Worm (Caenorhabditis elegans): ENCODE results near the gene ZK637.14.
A peak's percentile ranks its signal among the peaks of the same experiment; 100 is the strongest.

ZK637.14 gene

ce11 chrIII:8865294-8865766, 23.6 kb downstream of the ZK637.14 start (continued):
- TF ChIP-seq unc-55 (GFP tag; optimal IDR thresholded peaks at IDR 0.05) = no peak

- TF ChIP-seq fos-1 (tag; optimal IDR thresholded peaks at IDR 0.05) (no peak), ztf-1 (GFP tag; conservative IDR thresholded peaks at IDR 0.05) (no peak), sma-9 (GFP tag; optimal IDR thresholded peaks at IDR 0.05) (no peak), sma-9 (tag; optimal IDR thresholded peaks at IDR 0.05) (no peak), ceh-16 (tag; optimal IDR thresholded peaks at IDR 0.05) (no peak), elt-3 (tag; optimal IDR thresholded peaks at IDR 0.05) (no peak), nhr-25 (tag; optimal IDR thresholded peaks at IDR 0.05) (no peak), lsy-2 (tag; optimal IDR thresholded peaks at IDR 0.05) (no peak), nhr-12 (tag; optimal IDR thresholded peaks at IDR 0.05) (no peak), ZK546.5 (tag; optimal IDR thresholded peaks at IDR 0.05) (no peak), nhr-23 (tag; optimal IDR thresholded peaks at IDR 0.05) (no peak), mdl-1 (tag; optimal IDR thresholded peaks at IDR 0.05) (no peak), gmeb-1 (tag; optimal IDR thresholded peaks at IDR 0.05) (no peak), lin-13 (GFP tag; optimal IDR thresholded peaks at IDR 0.05) (no peak), sem-4 (tag; optimal IDR thresholded peaks at IDR 0.05) (no peak), nhr-21 (tag; optimal IDR thresholded peaks at IDR 0.05) (no peak), unc-39 (tag; optimal IDR thresholded peaks at IDR 0.05) (no peak), mab-5 (tag; optimal IDR thresholded peaks at IDR 0.05) (no peak), ceh-82 (tag; optimal IDR thresholded peaks at IDR 0.05) (no peak), nhr-6 (tag; optimal IDR thresholded peaks at IDR 0.05) (no peak)
Observed at ce11 chrIII:8858482-8858881, 30.5 kb downstream of the ZK637.14 start.

ce11 chrIII:8851961-8852360, 37.0 kb downstream of the ZK637.14 start, which contains the start of gene plg-1:
TSS of gene plg-1 (plus strand) at chrIII:8852261.
- TF ChIP-seq nhr-21 (tag; optimal IDR thresholded peaks at IDR 0.05) (no peak), skn-1 (tag; optimal IDR thresholded peaks at IDR 0.05) (no peak), elt-1 (tag; optimal IDR thresholded peaks at IDR 0.05) (no peak), nhr-11 (tag; optimal IDR thresholded peaks at IDR 0.05) (no peak), unc-39 (tag; optimal IDR thresholded peaks at IDR 0.05) (no peak), sma-3 (GFP tag; optimal IDR thresholded peaks at IDR 0.05) (no peak), snpc-4 (tag; optimal IDR thresholded peaks at IDR 0.05) (no peak), fos-1 (tag; optimal IDR thresholded peaks at IDR 0.05) (no peak), blmp-1 (tag; optimal IDR thresholded peaks at IDR 0.05; ENCODE audit: insufficient read depth) (no peak), dmd-4 (tag; optimal IDR thresholded peaks at IDR 0.05) (no peak), nhr-237 (tag; optimal IDR thresholded peaks at IDR 0.05) (no peak), nhr-12 (tag; optimal IDR thresholded peaks at IDR 0.05) (no peak)

ce11 chrIII:8850482-8851047, 38.4 kb downstream of the ZK637.14 start, which contains the start of gene F44E2.9:
TSS of gene F44E2.9 (minus strand) at chrIII:8850532.
- no peak for TF ChIP-seq nhr-11 (tag; optimal IDR thresholded peaks at IDR 0.05)
- no peak for TF ChIP-seq snpc-4 (tag; optimal IDR thresholded peaks at IDR 0.05)
- peak; percentile 90 for TF ChIP-seq unc-55 (GFP tag; optimal IDR thresholded peaks at IDR 0.05)
- TF ChIP-seq unc-39 (tag; optimal IDR thresholded peaks at IDR 0.05) = no peak
- no peak for TF ChIP-seq R02D3.7 (tag; optimal IDR thresholded peaks at IDR 0.05)
- no peak for TF ChIP-seq ama-1 (optimal IDR thresholded peaks at IDR 0.05)
- no peak for TF ChIP-seq lin-13 (GFP tag; optimal IDR thresholded peaks at IDR 0.05)
- TF ChIP-seq nhr-6 (tag; optimal IDR thresholded peaks at IDR 0.05) = peak; percentile 8
- peak; percentile 87 for TF ChIP-seq C34F6.9 (tag; optimal IDR thresholded peaks at IDR 0.05)
- TF ChIP-seq alr-1 (tag; optimal IDR thresholded peaks at IDR 0.05) = no peak
- TF ChIP-seq skn-1 (tag; optimal IDR thresholded peaks at IDR 0.05) = peak; percentile 7
- peak; percentile 70 for TF ChIP-seq sma-9 (GFP tag; optimal IDR thresholded peaks at IDR 0.05)
- no peak for TF ChIP-seq sma-9 (tag; optimal IDR thresholded peaks at IDR 0.05)
- no peak for TF ChIP-seq ceh-16 (tag; optimal IDR thresholded peaks at IDR 0.05)
- TF ChIP-seq mbf-1 (tag; optimal IDR thresholded peaks at IDR 0.05) = no peak
- TF ChIP-seq ztf-11 (tag; optimal IDR thresholded peaks at IDR 0.05) = no peak
- peak; percentile 45 to 84 for TF ChIP-seq lsy-2 (tag; optimal IDR thresholded peaks at IDR 0.05)
- peak; percentile 91 for TF ChIP-seq gmeb-1 (tag; optimal IDR thresholded peaks at IDR 0.05)
- TF ChIP-seq crh-2 (tag; optimal IDR thresholded peaks at IDR 0.05) = peak; percentile 50
- no peak for TF ChIP-seq sem-4 (tag; optimal IDR thresholded peaks at IDR 0.05)
- TF ChIP-seq nhr-77 (tag; optimal IDR thresholded peaks at IDR 0.05) = no peak
- TF ChIP-seq sma-3 (GFP tag; optimal IDR thresholded peaks at IDR 0.05) = peak; percentile 60
- peak; percentile 31 for TF ChIP-seq lin-11 (tag; optimal IDR thresholded peaks at IDR 0.05)
- TF ChIP-seq peb-1 (tag; optimal IDR thresholded peaks at IDR 0.05) = no peak
- TF ChIP-seq fos-1 (tag; optimal IDR thresholded peaks at IDR 0.05) = peak; percentile 18
- peak; percentile 54 for TF ChIP-seq nhr-129 (tag; optimal IDR thresholded peaks at IDR 0.05)

Data from whole organism, L2 larva.